Fruit fly (Drosophila melanogaster): Measurements from ENCODE around the gene mnb.

mnb gene

DNA sequence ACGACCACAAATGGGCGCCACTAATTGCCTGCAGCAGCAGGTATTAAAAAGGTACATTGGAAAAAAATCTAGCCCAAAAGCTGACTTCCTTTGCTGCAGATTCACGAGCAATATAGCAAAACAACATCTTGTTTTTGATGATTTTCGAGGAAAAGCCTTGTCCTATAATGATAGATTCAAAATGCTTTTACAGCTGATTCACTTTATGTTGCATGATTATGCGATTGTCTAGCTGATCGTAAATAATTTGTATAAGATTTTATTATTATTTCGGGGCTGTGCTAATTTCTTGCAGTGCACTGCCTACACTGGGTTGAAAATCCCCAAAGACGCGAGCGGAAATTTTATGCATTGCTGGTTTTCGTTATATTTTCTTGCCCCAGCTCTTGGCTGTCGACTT, 27.5 kb upstream of the mnb start (continued):
- TF ChIP-seq CG33213 (GFP tag; optimal IDR thresholded peaks at IDR 0.05) (no peak), gem (tag; optimal IDR thresholded peaks at IDR 0.05) (peak; percentile 36), pfk (GFP tag; optimal IDR thresholded peaks at IDR 0.05) (no peak), bsh (GFP tag; optimal IDR thresholded peaks at IDR 0.05) (peak in 1 of 2 experiments; percentile 2), chinmo (GFP tag; IDR thresholded peaks at IDR 0.05; ENCODE audit: partially characterized antibody) (no peak), Ets65A (GFP tag) (peak; percentile 2), nau (GFP tag; optimal IDR thresholded peaks at IDR 0.05) (no peak), CG4854 (GFP tag; optimal IDR thresholded peaks at IDR 0.05) (no peak), Ravus (GFP tag; IDR thresholded peaks at IDR 0.05) (no peak), phol (tag; optimal IDR thresholded peaks at IDR 0.05) (peak; percentile 21), sens (GFP tag) (peak; percentile 27), Sox102F (GFP tag; optimal IDR thresholded peaks at IDR 0.05) (peak; percentile 10), CoRest (tag; optimal IDR thresholded peaks at IDR 0.05) (peak; percentile 7), esg (GFP tag; conservative IDR thresholded peaks at IDR 0.05) (0 out of 2 replicates have a peak, but pooled peaks have one; percentile 7), dmrt99B (tag; optimal IDR thresholded peaks at IDR 0.05) (peak; percentile 50), Neu2 (GFP tag; optimal IDR thresholded peaks at IDR 0.05; ENCODE audit: borderline replicate concordance) (no peak), lov (optimal IDR thresholded peaks at IDR 0.05) (no peak), lov (GFP tag; IDR thresholded peaks at IDR 0.05) (no peak), nerfin-2 (GFP tag; IDR thresholded peaks at IDR 0.05; ENCODE audit: partially characterized antibody) (no peak)

DNA sequence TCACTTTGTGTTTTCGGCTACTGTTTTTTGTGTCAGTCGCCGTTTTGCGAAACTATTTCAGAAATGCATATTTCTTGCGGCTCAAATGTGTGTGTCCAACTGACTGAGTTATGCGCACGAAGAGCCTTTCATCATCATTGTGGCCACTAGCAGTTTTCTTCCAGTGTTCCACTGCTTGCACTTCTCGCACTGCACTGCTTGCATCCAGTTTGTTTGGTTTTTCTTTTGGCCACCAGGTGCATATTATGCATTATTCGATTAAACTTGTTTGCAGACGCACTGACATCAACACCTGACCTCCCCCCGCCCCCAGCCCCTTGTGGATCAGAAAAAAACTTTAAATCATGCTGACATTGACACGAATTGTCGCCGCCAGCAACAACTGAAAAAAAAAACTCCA, 25.5 kb upstream of the mnb start:
- TF ChIP-seq nerfin-2 (GFP tag; IDR thresholded peaks at IDR 0.05; ENCODE audit: partially characterized antibody) (no peak), CG17612 (GFP tag; IDR thresholded peaks at IDR 0.05) (no peak), CG6689 (GFP tag; IDR thresholded peaks at IDR 0.05) (no peak), CG12299 (tag; optimal IDR thresholded peaks at IDR 0.05) (no peak), Sry-δ (GFP tag; optimal IDR thresholded peaks at IDR 0.05) (no peak), Fer2 (tag; optimal IDR thresholded peaks at IDR 0.05) (no peak), CTCF (GFP tag; optimal IDR thresholded peaks at IDR 0.05) (peak; percentile 72), lab (GFP tag; optimal IDR thresholded peaks at IDR 0.05) (no peak), org-1 (GFP tag; optimal IDR thresholded peaks at IDR 0.05) (no peak), CG12391 (tag; optimal IDR thresholded peaks at IDR 0.05) (no peak), Dbx (GFP tag; IDR thresholded peaks at IDR 0.05) (no peak), CG10366 (GFP tag; IDR thresholded peaks at IDR 0.05) (no peak), E2f2 (GFP tag; IDR thresholded peaks at IDR 0.05) (no peak), z (GFP tag; IDR thresholded peaks at IDR 0.05) (no peak), pzg (GFP tag; optimal IDR thresholded peaks at IDR 0.05) (no peak), CG31365 (tag; optimal IDR thresholded peaks at IDR 0.05) (peak; percentile 87), cwo (GFP tag; optimal IDR thresholded peaks at IDR 0.05) (no peak), CG16863 (GFP tag; optimal IDR thresholded peaks at IDR 0.05) (no peak), Nf-YB (GFP tag; optimal IDR thresholded peaks at IDR 0.05) (no peak), sd (tag; optimal IDR thresholded peaks at IDR 0.05) (no peak), stwl (tag; optimal IDR thresholded peaks at IDR 0.05) (peak; percentile 38), CG9727 (GFP tag; optimal IDR thresholded peaks at IDR 0.05) (no peak), dan (GFP tag; IDR thresholded peaks at IDR 0.05) (no peak), CG15696 (tag; optimal IDR thresholded peaks at IDR 0.05) (no peak), CG8290 (GFP tag; optimal IDR thresholded peaks at IDR 0.05) (peak; percentile 21), CG8290 (tag; optimal IDR thresholded peaks at IDR 0.05) (no peak), tna (GFP tag; IDR thresholded peaks at IDR 0.05; ENCODE audit: partially characterized antibody) (no peak), CG9876 (GFP tag; optimal IDR thresholded peaks at IDR 0.05) (no peak), Ets65A (GFP tag) (peak; percentile 61), Xbp1 (GFP tag; optimal IDR thresholded peaks at IDR 0.05) (no peak), CG10462 (GFP tag; optimal IDR thresholded peaks at IDR 0.05) (no peak), CG13123 (GFP tag; optimal IDR thresholded peaks at IDR 0.05) (no peak), Dfd (GFP tag; optimal IDR thresholded peaks at IDR 0.05) (peak in 1 of 2 experiments; percentile 40), CG11456 (GFP tag; IDR thresholded peaks at IDR 0.05) (no peak), vnd (GFP tag; IDR thresholded peaks at IDR 0.05; ENCODE audit: partially characterized antibody) (no peak)

All from whole organism, embryonic.